Worm (Caenorhabditis elegans) whole organism, L4 larva: ENCODE results near the gene cpr-9.

Experiments used
- F37D6.2 ChIP-seq: sonication (generic microtip); optimal IDR thresholded peaks from 2 replicates; lab custom pipeline; 2016; ENCODE audit warnings: mild to moderate bottlenecking, missing genetic modification characterization, missing compliant biosample characterization
- R02D3.7 ChIP-seq: fragments of 150-350 bp; sonication (generic microtip); optimal IDR thresholded peaks from 3 replicates; lab custom pipeline; 2014; ENCODE audit warnings: missing biosample characterization, missing genetic modification characterization
- T20F7.1 ChIP-seq: fragments of 200-800 bp; sonication (Bioruptor generic); optimal IDR thresholded peaks from 2 replicates; lab custom pipeline; 2018; ENCODE audit warnings: mild to moderate bottlenecking, missing genetic modification characterization, missing compliant biosample characterization
- Y48G9A.11 ChIP-seq: fragments of 200-800 bp; sonication (Bioruptor generic); IDR thresholded peaks from 2 replicates; pipeline ENCODE4 v1.3.6; 2022; ENCODE audit warnings: missing genetic modification reagents, missing genetic modification characterization, missing compliant biosample characterization
- Y75B8A.6 ChIP-seq: fragments of 200-800 bp; sonication (Bioruptor generic); IDR thresholded peaks from 2 replicates; pipeline ENCODE4 v1.3.6; 2022; ENCODE audit warnings: missing genetic modification reagents, missing genetic modification characterization, missing compliant biosample characterization
- ZK337.2 ChIP-seq: fragments of 200-800 bp; sonication (Bioruptor generic); IDR thresholded peaks from 2 replicates; pipeline ENCODE4 v1.3.6; 2022; ENCODE audit warnings: missing genetic modification reagents, missing genetic modification characterization, missing compliant biosample characterization
- aha-1 ChIP-seq: fragments of 150-350 bp; peaks from one replicate; lab custom pipeline; 2014; ENCODE audit warnings: missing biosample characterization, missing genetic modification characterization
- arid-1 ChIP-seq: fragments of 200-800 bp; sonication (Bioruptor generic); conservative IDR thresholded peaks from 2 replicates; pipeline ENCODE4 v1.3.6; 2022; ENCODE audit warnings: missing genetic modification reagents, missing genetic modification characterization, missing compliant biosample characterization
- attf-4 ChIP-seq: sonication (generic microtip); optimal IDR thresholded peaks from 3 replicates; lab custom pipeline; 2017; ENCODE audit warnings: missing biosample characterization, missing genetic modification characterization
- ceh-20 ChIP-seq: fragments of 200-800 bp; sonication (Bioruptor generic); IDR thresholded peaks from 2 replicates; pipeline ENCODE4 v1.3.6; 2022; ENCODE audit warnings: missing genetic modification reagents, missing genetic modification characterization, missing compliant biosample characterization
- ceh-32 ChIP-seq: sonication (generic microtip); optimal IDR thresholded peaks from 2 replicates; lab custom pipeline; 2016; ENCODE audit warnings: mild to moderate bottlenecking, missing genetic modification characterization, missing compliant biosample characterization; ENCODE audit not compliant: poor library complexity
- ceh-62 ChIP-seq: sonication (generic microtip); optimal IDR thresholded peaks from 2 replicates; lab custom pipeline; 2017; ENCODE audit warnings: missing biosample characterization, missing genetic modification characterization
- cey-2 ChIP-seq: sonication (generic microtip); optimal IDR thresholded peaks from 3 replicates; lab custom pipeline; 2017; ENCODE audit warnings: missing genetic modification characterization, mild to moderate bottlenecking, missing compliant biosample characterization, antibody characterized with exemption, borderline replicate concordance; ENCODE audit not compliant: insufficient read depth
- daf-16 ChIP-seq, 3 experiments: sonication (generic microtip); optimal IDR thresholded peaks; 2 replicates each; lab custom pipeline; 2016 to 2017; ENCODE audit warnings: missing genetic modification characterization in 3 of 3, missing genetic modification reagents in 3 of 3, mild to moderate bottlenecking in 2 of 3, missing compliant biosample characterization in 2 of 3, missing biosample characterization in 1 of 3, moderate library complexity in 1 of 3
- daf-8 ChIP-seq: fragments of 200-800 bp; sonication (Bioruptor generic); IDR thresholded peaks from 2 replicates; pipeline ENCODE4 v1.3.6; 2022; ENCODE audit warnings: missing genetic modification characterization, missing compliant biosample characterization
- dmd-8 ChIP-seq: fragments of 200-800 bp; sonication (Bioruptor generic); IDR thresholded peaks from 2 replicates; pipeline ENCODE4 v1.3.6; 2022; ENCODE audit warnings: missing genetic modification characterization, missing compliant biosample characterization
- dmd-9 ChIP-seq: fragments of 200-800 bp; sonication (Bioruptor generic); IDR thresholded peaks from 2 replicates; pipeline ENCODE4 v1.3.6; 2022; ENCODE audit warnings: missing genetic modification reagents, missing genetic modification characterization, missing compliant biosample characterization
- dve-1 ChIP-seq: sonication (generic microtip); optimal IDR thresholded peaks from 2 replicates; lab custom pipeline; 2017; ENCODE audit warnings: antibody characterized with exemption, mild to moderate bottlenecking, missing genetic modification characterization, missing compliant biosample characterization; ENCODE audit not compliant: insufficient read depth
- egl-27 ChIP-seq: sonication (generic microtip); optimal IDR thresholded peaks from 3 replicates; lab custom pipeline; 2017; ENCODE audit warnings: missing biosample characterization, missing genetic modification reagents, missing genetic modification characterization
- fos-1 ChIP-seq: fragments of 150-350 bp; optimal IDR thresholded peaks from 2 replicates; lab custom pipeline; 2014; ENCODE audit warnings: missing biosample characterization, missing genetic modification characterization
- gei-8 ChIP-seq: fragments of 200-800 bp; sonication (Bioruptor generic); optimal IDR thresholded peaks from 2 replicates; lab custom pipeline; 2018; ENCODE audit warnings: mild to moderate bottlenecking, missing genetic modification characterization, missing compliant biosample characterization
- lin-15B ChIP-seq: fragments of 150-350 bp; sonication (generic microtip); optimal IDR thresholded peaks from 3 replicates; lab custom pipeline; 2014; ENCODE audit warnings: missing biosample characterization, missing genetic modification characterization
- lin-29 ChIP-seq: fragments of 200-800 bp; sonication (Bioruptor generic); IDR thresholded peaks from 2 replicates; pipeline ENCODE4 v1.3.6; 2022; ENCODE audit warnings: missing genetic modification reagents, missing genetic modification characterization, missing compliant biosample characterization
- mdt-29 ChIP-seq: fragments of 200-800 bp; sonication (Bioruptor generic); IDR thresholded peaks from 2 replicates; pipeline ENCODE4 v1.3.6; 2022; ENCODE audit warnings: missing genetic modification reagents, missing genetic modification characterization, missing compliant biosample characterization
- mes-2 ChIP-seq: sonication (generic microtip); optimal IDR thresholded peaks from 2 replicates; lab custom pipeline; 2016; ENCODE audit warnings: missing genotype, mild to moderate bottlenecking, missing genetic modification characterization, missing compliant biosample characterization; ENCODE audit not compliant: poor library complexity, severe bottlenecking
- mxl-2 ChIP-seq: fragments of 200-800 bp; sonication (Bioruptor generic); conservative IDR thresholded peaks from 2 replicates; pipeline ENCODE4 v1.3.6; 2022; ENCODE audit warnings: missing genetic modification reagents, missing genetic modification characterization, missing compliant biosample characterization
- mxl-3 ChIP-seq: fragments of 200-800 bp; sonication (Bioruptor generic); optimal IDR thresholded peaks from 2 replicates; lab custom pipeline; 2018; ENCODE audit warnings: mild to moderate bottlenecking, missing genetic modification characterization, missing compliant biosample characterization
- nhr-10 ChIP-seq: fragments of 150-350 bp; optimal IDR thresholded peaks from 2 replicates; lab custom pipeline; 2014; ENCODE audit warnings: missing biosample characterization, missing genetic modification characterization
- nhr-102 ChIP-seq: sonication (generic microtip); optimal IDR thresholded peaks from 2 replicates; lab custom pipeline; 2016; ENCODE audit warnings: mild to moderate bottlenecking, missing genetic modification characterization, moderate library complexity, missing compliant biosample characterization
- nhr-11 ChIP-seq: fragments of 150-350 bp; optimal IDR thresholded peaks from 2 replicates; lab custom pipeline; 2014; ENCODE audit warnings: missing biosample characterization, missing genetic modification characterization
- nhr-111 ChIP-seq: fragments of 200-800 bp; sonication (Bioruptor generic); optimal IDR thresholded peaks from 2 replicates; lab custom pipeline; 2018; ENCODE audit warnings: mild to moderate bottlenecking, missing genetic modification characterization, missing compliant biosample characterization
- nhr-237 ChIP-seq: sonication (generic microtip); optimal IDR thresholded peaks from 2 replicates; lab custom pipeline; 2017; ENCODE audit warnings: missing biosample characterization, missing genetic modification characterization
- nhr-25 ChIP-seq: sonication (generic microtip); optimal IDR thresholded peaks from 2 replicates; lab custom pipeline; 2017; ENCODE audit warnings: missing genetic modification characterization, mild to moderate bottlenecking, missing compliant biosample characterization, antibody characterized with exemption, moderate library complexity, borderline replicate concordance; ENCODE audit not compliant: insufficient read depth
- nhr-28 ChIP-seq: fragments of 150-350 bp; optimal IDR thresholded peaks from 2 replicates; lab custom pipeline; 2014; ENCODE audit warnings: missing biosample characterization, missing genetic modification characterization
- nhr-42 ChIP-seq: fragments of 200-800 bp; sonication (Bioruptor generic); IDR thresholded peaks from 2 replicates; pipeline ENCODE4 v1.3.6; 2022; ENCODE audit warnings: missing genetic modification characterization, missing compliant biosample characterization
- nhr-48 ChIP-seq: sonication (generic microtip); optimal IDR thresholded peaks from 2 replicates; lab custom pipeline; 2016; ENCODE audit warnings: mild to moderate bottlenecking, missing genetic modification characterization, missing compliant biosample characterization
- nhr-6 ChIP-seq: fragments of 150-350 bp; optimal IDR thresholded peaks from 2 replicates; lab custom pipeline; 2014; ENCODE audit warnings: missing biosample characterization, missing genetic modification characterization
- pqm-1 ChIP-seq: sonication (generic microtip); optimal IDR thresholded peaks from 2 replicates; lab custom pipeline; 2017; ENCODE audit warnings: missing biosample characterization, missing genetic modification characterization
- rbr-2 ChIP-seq: sonication (generic microtip); optimal IDR thresholded peaks from 2 replicates; lab custom pipeline; 2016; ENCODE audit warnings: missing genotype, missing genetic modification characterization, missing compliant biosample characterization
- sdz-12 ChIP-seq: fragments of 200-800 bp; sonication (Bioruptor generic); optimal IDR thresholded peaks from 2 replicates; lab custom pipeline; 2018; ENCODE audit warnings: mild to moderate bottlenecking, missing genetic modification characterization, missing compliant biosample characterization
- skn-1 ChIP-seq: fragments of 150-350 bp; optimal IDR thresholded peaks from 2 replicates; lab custom pipeline; 2014; ENCODE audit warnings: missing biosample characterization, missing genetic modification characterization
- tag-97 ChIP-seq: fragments of 200-800 bp; sonication (Bioruptor generic); IDR thresholded peaks from 2 replicates; pipeline ENCODE4 v1.3.6; 2022; ENCODE audit warnings: missing genetic modification characterization, missing compliant biosample characterization
- unc-130 ChIP-seq: sonication (generic microtip); optimal IDR thresholded peaks from 2 replicates; lab custom pipeline; 2016; ENCODE audit warnings: missing genetic modification reagents, missing genetic modification characterization, missing compliant biosample characterization
- unc-62 ChIP-seq, 3 experiments: fragments of 150-350 bp in 1 of 3; sonication (generic microtip); optimal IDR thresholded peaks in 2 of 3; peaks in 1 of 3; 1 replicate in 1 of 3; 2 replicates in 2 of 3; lab custom pipeline; 2014 to 2017; ENCODE audit warnings: missing biosample characterization in 3 of 3, missing genetic modification characterization in 3 of 3, missing genetic modification reagents in 3 of 3, missing genotype in 1 of 3
- zag-1 ChIP-seq: fragments of 150-350 bp; optimal IDR thresholded peaks from 2 replicates; lab custom pipeline; 2014; ENCODE audit warnings: missing biosample characterization, missing genetic modification characterization
- zfp-3 ChIP-seq: fragments of 200-800 bp; sonication (Bioruptor generic); conservative IDR thresholded peaks from 2 replicates; pipeline ENCODE4 v1.3.6; 2022; ENCODE audit warnings: missing genetic modification reagents, missing genetic modification characterization, missing compliant biosample characterization

The cpr-9 gene

DNA sequence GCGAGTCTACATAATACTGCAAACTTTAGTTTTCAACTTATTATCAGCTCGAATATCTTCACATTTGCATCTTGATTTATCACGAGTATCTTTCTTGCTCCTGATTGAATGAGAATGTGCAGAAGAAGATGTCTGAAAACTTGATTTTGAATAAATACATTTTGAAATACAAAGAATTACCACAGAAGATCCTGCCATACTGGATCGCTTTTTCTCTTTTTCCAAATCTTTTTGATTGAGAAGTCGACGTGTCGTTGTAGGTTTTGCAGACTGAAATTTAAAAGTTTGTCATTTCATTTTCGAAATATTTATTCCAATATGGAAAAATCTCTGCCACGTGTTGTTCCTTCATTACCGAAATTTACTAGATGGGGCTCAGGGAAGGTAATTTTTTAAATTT lies 7.0 kb upstream of the cpr-9 start, which contains the start of gene C52E4.12:
Gene C52E4.12 (plus strand): TSS at position 301 of the 400 bp plus-strand sequence.
- TF ChIP-seq ceh-20 (GFP tag; lab: Robert Waterston, UW) (no peak), dve-1 (tag; lab: Kevin White, UChicago) (no peak), dmd-9 (GFP tag; lab: Robert Waterston, UW) (no peak), fos-1 (tag; lab: Kevin White, UChicago) (no peak), nhr-28 (no peak), egl-27 (tag; lab: Kevin White, UChicago) (no peak), lin-15B (tag; lab: Kevin White, UChicago) (no peak), zfp-3 (GFP tag; lab: Robert Waterston, UW) (no peak), unc-130 (GFP tag; lab: Kevin White, UChicago) (no peak), mdt-29 (no peak), R02D3.7 (tag; lab: Kevin White, UChicago) (no peak), rbr-2 (no peak), tag-97 (GFP tag; lab: Robert Waterston, UW) (no peak), nhr-237 (tag; lab: Kevin White, UChicago) (no peak), nhr-11 (tag; lab: Kevin White, UChicago) (no peak), pqm-1 (no peak)

DNA sequence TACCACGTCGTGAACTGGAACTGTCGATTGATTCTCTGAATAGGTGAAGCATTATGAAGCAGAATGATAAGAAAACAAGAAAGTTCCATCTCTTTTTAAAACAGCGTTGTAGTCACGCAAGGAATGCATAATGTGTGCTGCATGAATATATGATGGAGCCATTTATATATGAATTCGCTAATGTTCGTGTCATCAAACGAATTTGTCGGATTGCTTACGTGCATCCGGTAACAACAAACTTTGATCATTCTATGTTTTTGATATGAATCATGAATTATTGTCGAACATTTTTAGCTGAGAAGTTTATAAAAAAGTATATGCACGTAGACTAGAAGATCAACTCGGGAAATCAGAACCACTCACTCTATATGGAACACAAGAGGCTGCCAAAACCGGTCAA lies 5.5 kb upstream of the cpr-9 start:
- TF ChIP-seq skn-1 (no peak), aha-1 (tag; lab: Kevin White, UChicago) (peak; percentile 66), sdz-12 (no peak), nhr-6 (tag; lab: Kevin White, UChicago) (no peak)

DNA sequence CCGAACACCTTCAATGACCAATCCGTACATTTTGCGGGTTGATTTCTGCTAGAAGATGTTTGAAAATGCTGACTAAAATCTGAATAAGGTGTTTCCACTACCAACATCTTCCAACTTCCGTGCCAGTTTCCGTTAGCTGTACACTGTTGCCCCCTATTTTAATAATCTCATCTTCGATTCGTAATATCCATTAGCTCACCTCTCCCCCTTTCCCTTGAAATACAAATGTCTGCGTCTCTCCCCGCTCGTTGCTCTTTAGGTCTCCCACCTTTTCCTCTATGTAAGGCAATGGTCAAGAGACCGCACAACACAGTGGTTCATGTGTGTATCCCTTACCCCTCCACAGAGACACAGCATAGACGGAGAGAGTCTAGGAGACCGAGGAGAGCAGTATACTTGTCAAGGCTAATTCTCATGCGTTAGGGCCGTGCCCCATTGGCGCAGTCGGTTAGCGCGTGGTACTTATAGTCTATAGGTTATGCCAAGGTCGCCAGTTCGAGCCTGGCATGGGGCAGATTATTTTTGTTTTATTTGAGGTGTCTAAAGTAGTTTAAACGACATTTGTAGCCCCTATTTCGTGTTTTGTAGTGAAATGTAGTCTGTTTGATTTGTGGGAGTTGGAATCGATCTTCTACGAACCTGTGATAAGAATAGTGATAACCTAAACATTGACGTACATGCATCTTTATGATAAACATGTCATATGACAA lies 951 bp upstream of the cpr-9 start, which contains the start of gene gcy-33:
Gene gcy-33 (minus strand): TSS at position 51 of the 710 bp plus-strand sequence.
- TF ChIP-seq arid-1 (GFP tag; lab: Robert Waterston, UW) (peak; percentile 87), nhr-10 (tag; lab: Kevin White, UChicago) (peak; percentile 78), nhr-237 (tag; lab: Kevin White, UChicago) (no peak), zag-1 (no peak), attf-4 (tag; lab: Kevin White, UChicago) (no peak), Y75B8A.6 (GFP tag; lab: Robert Waterston, UW) (peak; percentile 42; the same call in 1 of the 2 replicates), mes-2 (tag; lab: Kevin White, UChicago) (peak; percentile 88), daf-8 (GFP tag; lab: Robert Waterston, UW) (no peak), ceh-32 (peak; percentile 38), nhr-48 (tag; lab: Kevin White, UChicago) (peak; percentile 86), mxl-3 (GFP tag; lab: Kevin White, UChicago) (peak; percentile 62), ceh-62 (no peak), Y48G9A.11 (GFP tag; lab: Robert Waterston, UW) (peak; percentile 82), F37D6.2 (tag; lab: Kevin White, UChicago) (peak; percentile 32), T20F7.1 (GFP tag; lab: Kevin White, UChicago) (peak; percentile 77), dmd-8 (GFP tag; lab: Robert Waterston, UW) (peak; percentile 73; the same call in 1 of the 2 replicates), ZK337.2 (no peak), nhr-25 (tag; lab: Kevin White, UChicago) (peak; percentile 82), daf-16 (GFP tag; optimal IDR thresholded peaks at IDR 0.05; lab: Kevin White, UChicago) (peak; percentile 29 to 88), daf-16 (tag; optimal IDR thresholded peaks at IDR 0.05; lab: Kevin White, UChicago) (peak; percentile 92), nhr-6 (tag; lab: Kevin White, UChicago) (peak; percentile 97), nhr-111 (GFP tag; lab: Kevin White, UChicago) (peak; percentile 93), gei-8 (peak; percentile 92), unc-62 (GFP tag; optimal IDR thresholded peaks at IDR 0.05 in 1 of 2; lab: Kevin White, UChicago) (peak in 1 of 2 experiments; percentile 51), unc-62 (tag; optimal IDR thresholded peaks at IDR 0.05; lab: Kevin White, UChicago) (no peak), cey-2 (no peak), nhr-42 (GFP tag; lab: Robert Waterston, UW) (peak; percentile 77), nhr-102 (tag; lab: Kevin White, UChicago) (peak; percentile 92), mxl-2 (peak; percentile 64; the same call in 1 of the 2 replicates), lin-15B (tag; lab: Kevin White, UChicago) (no peak), lin-29 (GFP tag; lab: Robert Waterston, UW) (peak; percentile 20; the same call in 1 of the 2 replicates)
